Worm (Caenorhabditis elegans): ENCODE measurements around the gene skn-1.

DNA sequence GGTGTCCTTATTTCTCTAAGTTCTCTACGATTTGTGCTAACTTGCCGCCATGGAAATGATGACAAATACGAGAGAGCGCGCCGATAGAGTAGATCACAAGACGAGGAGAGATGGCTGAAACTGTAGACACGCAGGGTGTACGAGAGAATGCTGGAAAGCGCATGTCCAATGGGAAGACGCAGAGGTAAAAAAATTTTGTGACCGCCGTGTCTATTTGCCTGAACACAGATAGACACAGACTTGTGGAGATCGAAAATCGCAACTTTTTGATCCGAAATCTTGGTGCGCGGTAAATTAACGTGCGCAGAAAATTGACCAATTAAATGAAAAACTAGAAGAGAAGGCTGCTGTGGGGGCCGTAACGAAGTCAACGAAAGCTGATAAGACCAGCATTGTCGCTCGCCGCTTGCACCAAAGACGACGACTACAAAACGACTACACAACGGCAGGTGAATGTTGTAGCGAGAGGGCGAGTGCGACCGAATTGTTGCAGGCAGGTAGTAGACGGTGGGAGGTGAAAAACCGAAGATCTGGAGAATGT is 3.0 kb downstream of the skn-1 start:
- no peak for TF ChIP-seq lsy-27 (tag; optimal IDR thresholded peaks at IDR 0.05; ENCODE audit: borderline replicate concordance, insufficient read depth)
- TF ChIP-seq efl-1 (GFP tag; optimal IDR thresholded peaks at IDR 0.05) = peak; percentile 78
- peak; percentile 30 for TF ChIP-seq atf-7 (tag; optimal IDR thresholded peaks at IDR 0.05)
- TF ChIP-seq Y53G8AR.9 (GFP tag; conservative IDR thresholded peaks at IDR 0.05) = no peak
- TF ChIP-seq madf-8 (GFP tag; conservative IDR thresholded peaks at IDR 0.05) = peak; percentile 64
- TF ChIP-seq Y79H2A.3 (GFP tag; conservative IDR thresholded peaks at IDR 0.05) = no peak
- no peak for TF ChIP-seq hlh-12 (tag; optimal IDR thresholded peaks at IDR 0.05)
- no peak for TF ChIP-seq Y56A3A.18 (GFP tag; IDR thresholded peaks at IDR 0.05)

All from whole organism, young adult.